Fruit fly (Drosophila melanogaster) whole organism, embryonic: ENCODE results near the gene Charon.

ENCODE experiments used
- CG11398 ChIP-seq: fragments of 200-800 bp; sonication (Bioruptor generic); optimal IDR thresholded peaks from 2 replicates; lab custom pipeline; 2016; ENCODE audit warnings: missing biosample characterization, missing genetic modification characterization
- CG11456 ChIP-seq: fragments of 200-800 bp; sonication (Bioruptor generic); IDR thresholded peaks from 3 replicates; pipeline ENCODE4 v1.3.6; 2022; ENCODE audit warnings: missing biosample characterization, missing genetic modification characterization
- CG12155 ChIP-seq: fragments of 200-800 bp; sonication (Bioruptor generic); optimal IDR thresholded peaks from 3 replicates; lab custom pipeline; 2016; ENCODE audit warnings: missing biosample characterization, missing genetic modification characterization
- CG1233 ChIP-seq: fragments of 200-800 bp; sonication (Bioruptor generic); optimal IDR thresholded peaks from 4 replicates; lab custom pipeline; 2018; ENCODE audit warnings: missing biosample characterization, mild to moderate bottlenecking, missing genetic modification characterization
- CG12744 ChIP-seq: fragments of 200-800 bp; sonication (Bioruptor generic); optimal IDR thresholded peaks from 2 replicates; lab custom pipeline; 2016; ENCODE audit warnings: missing biosample characterization, missing genetic modification characterization
- CG13123 ChIP-seq: fragments of 200-800 bp; sonication (Bioruptor generic); optimal IDR thresholded peaks from 2 replicates; lab custom pipeline; 2016; ENCODE audit warnings: missing biosample characterization, missing genetic modification characterization
- CG13894 ChIP-seq: fragments of 200-800 bp; sonication (Bioruptor generic); optimal IDR thresholded peaks from 3 replicates; lab custom pipeline; 2018; ENCODE audit warnings: missing biosample characterization, mild to moderate bottlenecking, missing genetic modification characterization, moderate library complexity
- CG17361 ChIP-seq: fragments of 200-800 bp; sonication (Bioruptor generic); IDR thresholded peaks from 3 replicates; pipeline ENCODE4 v1.3.6; 2022; ENCODE audit warnings: missing biosample characterization, missing genetic modification characterization
- CG17802 ChIP-seq: fragments of 200-800 bp; sonication (Bioruptor generic); optimal IDR thresholded peaks from 2 replicates; lab custom pipeline; 2018; ENCODE audit warnings: missing biosample characterization, mild to moderate bottlenecking, missing genetic modification characterization, moderate library complexity
- CG2712 ChIP-seq: fragments of 200-800 bp; optimal IDR thresholded peaks from 3 replicates; lab custom pipeline; 2019; ENCODE audit warnings: missing biosample characterization, mild to moderate bottlenecking, missing genetic modification characterization, moderate library complexity
- CG30431 ChIP-seq: fragments of 200-800 bp; sonication (Bioruptor generic); optimal IDR thresholded peaks from 2 replicates; lab custom pipeline; 2017; ENCODE audit warnings: missing biosample characterization, missing genetic modification characterization
- CG3407 ChIP-seq: fragments of 200-800 bp; sonication (Bioruptor generic); optimal IDR thresholded peaks from 2 replicates; lab custom pipeline; 2018; ENCODE audit warnings: missing biosample characterization, mild to moderate bottlenecking, missing genetic modification characterization
- CG42726 ChIP-seq: fragments of 200-800 bp; sonication (Bioruptor generic); IDR thresholded peaks from 2 replicates; pipeline ENCODE4 v1.3.6; 2022; ENCODE audit warnings: missing biosample characterization, missing genetic modification characterization; ENCODE audit not compliant: partially characterized antibody
- CG4360 ChIP-seq: fragments of 200-800 bp; sonication (Bioruptor generic); IDR thresholded peaks from 2 replicates; pipeline ENCODE4 v1.3.6; 2022; ENCODE audit warnings: missing biosample characterization, missing genetic modification characterization
- CG4730 ChIP-seq: fragments of 200-800 bp; sonication (Bioruptor generic); IDR thresholded peaks from 2 replicates; pipeline ENCODE4 v1.3.6; 2022; ENCODE audit warnings: missing biosample characterization, missing genetic modification characterization
- CG6765 ChIP-seq: fragments of 200-800 bp; sonication (Bioruptor generic); optimal IDR thresholded peaks from 3 replicates; lab custom pipeline; 2017; ENCODE audit warnings: missing biosample characterization, mild to moderate bottlenecking, missing genetic modification characterization
- CG6813 ChIP-seq: fragments of 200-800 bp; sonication (Bioruptor generic); optimal IDR thresholded peaks from 2 replicates; lab custom pipeline; 2017; ENCODE audit warnings: missing biosample characterization, missing genetic modification characterization, mild to moderate bottlenecking, moderate library complexity, missing genetic modification reagents
- CG8944 ChIP-seq: fragments of 200-800 bp; sonication (Bioruptor generic); optimal IDR thresholded peaks from 3 replicates; lab custom pipeline; 2016; ENCODE audit warnings: missing biosample characterization, missing genetic modification characterization
- CG9817 ChIP-seq: fragments of 200-800 bp; sonication (Bioruptor generic); optimal IDR thresholded peaks from 2 replicates; lab custom pipeline; 2018; ENCODE audit warnings: missing biosample characterization, mild to moderate bottlenecking, missing genetic modification characterization, moderate library complexity
- CG9932 ChIP-seq: fragments of 200-800 bp; sonication (Bioruptor generic); IDR thresholded peaks from 2 replicates; pipeline ENCODE4 v1.3.6; 2022; ENCODE audit warnings: missing biosample characterization, missing genetic modification characterization
- Dad ChIP-seq: fragments of 200-800 bp; sonication (Bioruptor generic); optimal IDR thresholded peaks from 3 replicates; lab custom pipeline; 2016; ENCODE audit warnings: missing biosample characterization, missing genetic modification characterization
- Fer2 ChIP-seq: fragments of 200-800 bp; sonication (Bioruptor generic); optimal IDR thresholded peaks from 2 replicates; lab custom pipeline; 2018; ENCODE audit warnings: missing biosample characterization, mild to moderate bottlenecking, missing genetic modification characterization, moderate library complexity
- GATAe ChIP-seq: fragments of 200-800 bp; sonication (Bioruptor generic); conservative IDR thresholded peaks from 2 replicates; pipeline ENCODE4 v1.3.6; 2022; ENCODE audit warnings: missing biosample characterization, missing genetic modification characterization
- Hey ChIP-seq: fragments of 200-800 bp; sonication (Bioruptor generic); optimal IDR thresholded peaks from 3 replicates; lab custom pipeline; 2018; ENCODE audit warnings: missing biosample characterization, mild to moderate bottlenecking, missing genetic modification characterization
- Hr3 ChIP-seq: fragments of 200-800 bp; sonication (Bioruptor generic); optimal IDR thresholded peaks from 3 replicates; lab custom pipeline; 2016; ENCODE audit warnings: missing biosample characterization, missing genetic modification characterization
- Jarid2 ChIP-seq: fragments of 200-800 bp; sonication (Bioruptor generic); optimal IDR thresholded peaks from 3 replicates; lab custom pipeline; 2017; ENCODE audit warnings: mild to moderate bottlenecking, missing biosample characterization, missing genetic modification reagents, missing genetic modification characterization
- Lim3 ChIP-seq: fragments of 200-800 bp; sonication (Bioruptor generic); IDR thresholded peaks from 2 replicates; pipeline ENCODE4 v1.3.6; 2022; ENCODE audit warnings: missing biosample characterization, missing genetic modification characterization
- Mad ChIP-seq: fragments of 200-800 bp; sonication (Bioruptor generic); optimal IDR thresholded peaks from 2 replicates; lab custom pipeline; 2016; ENCODE audit warnings: missing biosample characterization, missing genetic modification characterization
- Med ChIP-seq: fragments of 200-800 bp; sonication (Bioruptor generic); peaks from one replicate; lab custom pipeline; 2016; ENCODE audit warnings: missing biosample characterization, missing genetic modification characterization, mild to moderate bottlenecking, inconsistent platforms, moderate library complexity
- Meics ChIP-seq: fragments of 200-800 bp; sonication (Bioruptor generic); optimal IDR thresholded peaks from 2 replicates; lab custom pipeline; 2017; ENCODE audit warnings: missing biosample characterization, mild to moderate bottlenecking, missing genetic modification characterization
- Opbp ChIP-seq: fragments of 200-800 bp; sonication (Bioruptor generic); IDR thresholded peaks from 3 replicates; pipeline ENCODE4 v1.3.6; 2022; ENCODE audit warnings: missing biosample characterization, missing genetic modification characterization; ENCODE audit not compliant: partially characterized antibody
- Rx ChIP-seq: fragments of 200-800 bp; sonication (Bioruptor generic); IDR thresholded peaks from 2 replicates; pipeline ENCODE4 v1.3.6; 2022; ENCODE audit warnings: missing biosample characterization, missing genetic modification characterization
- Spps ChIP-seq: fragments of 200-800 bp; sonication (Bioruptor generic); optimal IDR thresholded peaks from 2 replicates; lab custom pipeline; 2018; ENCODE audit warnings: missing biosample characterization, mild to moderate bottlenecking, missing genetic modification characterization
- Sry-β ChIP-seq: fragments of 200-800 bp; sonication (Bioruptor generic); optimal IDR thresholded peaks from 2 replicates; lab custom pipeline; 2018; ENCODE audit warnings: missing biosample characterization, mild to moderate bottlenecking, missing genetic modification characterization, moderate library complexity
- Stat92E ChIP-seq, 3 experiments: fragments of >200 bp in 2 of 3; fragments of 200-800 bp in 1 of 3; sonication (Bioruptor generic) in 1 of 3; optimal IDR thresholded peaks; 2 replicates each; lab custom pipeline; 2017 to 2019; ENCODE audit warnings: missing biosample characterization in 3 of 3, missing genetic modification characterization in 3 of 3, mild to moderate bottlenecking in 1 of 3, moderate library complexity in 1 of 3
- al ChIP-seq: fragments of 200-800 bp; sonication (Bioruptor generic); IDR thresholded peaks from 2 replicates; pipeline ENCODE4 v1.3.6; 2022; ENCODE audit warnings: missing biosample characterization, missing genetic modification characterization
- gce ChIP-seq: fragments of 200-800 bp; sonication (Bioruptor generic); IDR thresholded peaks from 3 replicates; pipeline ENCODE4 v1.3.6; 2022; ENCODE audit warnings: missing biosample characterization, missing genetic modification characterization
- gcm2 ChIP-seq: fragments of 200-800 bp; sonication (Bioruptor generic); optimal IDR thresholded peaks from 2 replicates; lab custom pipeline; 2016; ENCODE audit warnings: missing biosample characterization, missing genetic modification characterization
- gfzf ChIP-seq: fragments of 200-800 bp; sonication (Bioruptor generic); optimal IDR thresholded peaks from 2 replicates; lab custom pipeline; 2016; ENCODE audit warnings: missing biosample characterization, mild to moderate bottlenecking, missing genetic modification characterization, moderate library complexity
- hbn ChIP-seq: fragments of 200-800 bp; sonication (Bioruptor generic); IDR thresholded peaks from 2 replicates; pipeline ENCODE4 v1.3.6; 2022; ENCODE audit warnings: missing biosample characterization, missing genetic modification characterization; ENCODE audit not compliant: partially characterized antibody
- hkb ChIP-seq, 2 experiments: fragments of 200-800 bp in 1 of 2; fragments of >200 bp in 1 of 2; sonication (Bioruptor generic) in 1 of 2; IDR thresholded peaks in 1 of 2; optimal IDR thresholded peaks in 1 of 2; 2 replicates each; pipeline versions ENCODE4 v1.3.6 to Lab custom; 2017 to 2022; ENCODE audit warnings: missing biosample characterization in 1 of 2, missing genetic modification characterization in 1 of 2
- odd ChIP-seq: fragments of 200-800 bp; sonication (Bioruptor generic); optimal IDR thresholded peaks from 2 replicates; lab custom pipeline; 2017; ENCODE audit warnings: missing biosample characterization, mild to moderate bottlenecking, missing genetic modification characterization
- prd ChIP-seq, 3 experiments: fragments of >200 bp in 2 of 3; fragments of 200-800 bp in 1 of 3; sonication (Bioruptor generic) in 1 of 3; optimal IDR thresholded peaks in 2 of 3; IDR thresholded peaks in 1 of 3; 2 replicates in 2 of 3; 3 replicates in 1 of 3; pipeline versions ENCODE4 v1.3.6 to Lab custom; 2017 to 2022; ENCODE audit warnings: missing biosample characterization in 1 of 3, missing genetic modification characterization in 1 of 3
- pum ChIP-seq: fragments of 200-800 bp; sonication (Bioruptor generic); optimal IDR thresholded peaks from 2 replicates; lab custom pipeline; 2016; ENCODE audit warnings: missing biosample characterization, missing genetic modification characterization
- ranshi ChIP-seq: fragments of 200-800 bp; sonication (Bioruptor generic); IDR thresholded peaks from 2 replicates; pipeline ENCODE4 v1.3.6; 2022; ENCODE audit warnings: missing biosample characterization, missing genetic modification characterization
- sens ChIP-seq: fragments of 200-800 bp; sonication (Bioruptor generic); peaks from one replicate; lab custom pipeline; 2016; ENCODE audit warnings: missing biosample characterization, missing genetic modification characterization
- vvl ChIP-seq: fragments of 200-800 bp; sonication (Bioruptor generic); IDR thresholded peaks from 2 replicates; pipeline ENCODE4 v1.3.6; 2022; ENCODE audit warnings: missing biosample characterization, missing genetic modification characterization
- wdn ChIP-seq: fragments of 200-800 bp; sonication (Bioruptor generic); IDR thresholded peaks from 2 replicates; pipeline ENCODE4 v1.3.6; 2022; ENCODE audit warnings: missing biosample characterization, missing genetic modification characterization
- wor ChIP-seq: fragments of 200-800 bp; sonication (Bioruptor generic); IDR thresholded peaks from 2 replicates; pipeline ENCODE4 v1.3.6; 2022; ENCODE audit warnings: missing biosample characterization, missing genetic modification characterization

Gene Charon

dm6 chr2L:1169867-1170415 lies 2.7 kb downstream of the Charon start, which contains the start of the genes CG31922 and Plap (continued):
- TF ChIP-seq gce (GFP tag; lab: Robert Waterston, UW) (no peak), hkb (optimal IDR thresholded peaks at IDR 0.05; lab: Kevin White, UChicago) (no peak), hkb (GFP tag; IDR thresholded peaks at IDR 0.05; lab: Robert Waterston, UW) (peak; percentile 59; the same call in 1 of the 2 replicates), sens (GFP tag; lab: Kevin White, UChicago) (peak; percentile 92), Opbp (GFP tag; lab: Robert Waterston, UW) (peak; percentile 74; the same call in 1 of the 3 replicates), Lim3 (GFP tag; lab: Robert Waterston, UW) (no peak), Hr3 (GFP tag; lab: Kevin White, UChicago) (peak; percentile 86), hbn (peak; percentile 93), odd (GFP tag; lab: Kevin White, UChicago) (no peak), Fer2 (tag; lab: Kevin White, UChicago) (peak; percentile 66), CG11398 (GFP tag; lab: Kevin White, UChicago) (no peak), CG2712 (tag; lab: Kevin White, UChicago) (peak; percentile 78), prd (optimal IDR thresholded peaks at IDR 0.05; lab: Kevin White, UChicago) (no peak), prd (GFP tag; IDR thresholded peaks at IDR 0.05; lab: Robert Waterston, UW) (peak; percentile 74; the same call in 2 of the 3 replicates), vvl (GFP tag; lab: Robert Waterston, UW) (peak; percentile 25; the same call in 1 of the 2 replicates), al (GFP tag; lab: Robert Waterston, UW) (peak; percentile 65), Hey (tag; lab: Kevin White, UChicago) (no peak), CG4360 (GFP tag; lab: Robert Waterston, UW) (no peak), Jarid2 (GFP tag; lab: Kevin White, UChicago) (no peak), gfzf (GFP tag; lab: Kevin White, UChicago) (peak; percentile 21), CG3407 (GFP tag; lab: Kevin White, UChicago) (no peak), CG9817 (peak; percentile 72), Stat92E (GFP tag; optimal IDR thresholded peaks at IDR 0.05; lab: Kevin White, UChicago) (no peak), Dad (GFP tag; lab: Kevin White, UChicago) (peak; percentile 60), CG17802 (no peak), CG9932 (peak; percentile 89), CG11456 (GFP tag; lab: Robert Waterston, UW) (0 out of 3 replicates have a peak, but pooled peaks have one; percentile 57), CG42726 (GFP tag; lab: Robert Waterston, UW) (no peak), gcm2 (GFP tag; lab: Kevin White, UChicago) (no peak), ranshi (no peak), CG8944 (GFP tag; lab: Kevin White, UChicago) (peak; percentile 42), wdn (GFP tag; lab: Robert Waterston, UW) (no peak), CG12744 (GFP tag; lab: Kevin White, UChicago) (peak; percentile 67), GATAe (GFP tag; lab: Robert Waterston, UW) (peak; percentile 27; the same call in 1 of the 2 replicates), CG17361 (peak; percentile 77), CG13123 (GFP tag; lab: Kevin White, UChicago) (peak; percentile 47), Med (GFP tag; lab: Kevin White, UChicago) (peak; percentile 93), wor (no peak), Sry-β (GFP tag; lab: Kevin White, UChicago) (no peak), CG1233 (GFP tag; lab: Kevin White, UChicago) (peak; percentile 34), Spps (tag; lab: Kevin White, UChicago) (peak; percentile 26), CG6765 (GFP tag; lab: Kevin White, UChicago) (no peak), Meics (GFP tag; lab: Kevin White, UChicago) (peak; percentile 58), Rx (GFP tag; lab: Robert Waterston, UW) (no peak), CG12155 (GFP tag; lab: Kevin White, UChicago) (peak; percentile 80), pum (GFP tag; lab: Kevin White, UChicago) (peak; percentile 74), CG4730 (GFP tag; lab: Robert Waterston, UW) (0 out of 2 replicates have a peak, but pooled peaks have one; percentile 25), CG6813 (GFP tag; lab: Kevin White, UChicago) (no peak), CG30431 (no peak), CG13894 (tag; lab: Kevin White, UChicago) (no peak), Mad (peak; percentile 70)
